Fruit fly (Drosophila melanogaster) whole organism, embryonic: ENCODE data around the gene CG14684.

Experiments used
- Asciz ChIP-seq: fragments of 200-800 bp; sonication (Bioruptor generic); optimal IDR thresholded peaks from 2 replicates; lab custom pipeline; 2017; ENCODE audit warnings: missing biosample characterization, mild to moderate bottlenecking, missing genetic modification characterization, missing genetic modification reagents
- Bdp1 ChIP-seq: fragments of 200-800 bp; sonication (Bioruptor generic); optimal IDR thresholded peaks from 3 replicates; lab custom pipeline; 2016; ENCODE audit warnings: missing biosample characterization, missing genetic modification characterization
- CG10267 ChIP-seq: fragments of 200-800 bp; sonication (Bioruptor generic); optimal IDR thresholded peaks from 2 replicates; lab custom pipeline; 2018; ENCODE audit warnings: missing biosample characterization, mild to moderate bottlenecking, missing genetic modification characterization, moderate library complexity
- CG16779 ChIP-seq: fragments of 200-800 bp; sonication (Bioruptor generic); IDR thresholded peaks from 2 replicates; pipeline ENCODE4 v1.3.6; 2022; ENCODE audit warnings: missing biosample characterization, missing genetic modification characterization
- CG17361 ChIP-seq: fragments of 200-800 bp; sonication (Bioruptor generic); IDR thresholded peaks from 3 replicates; pipeline ENCODE4 v1.3.6; 2022; ENCODE audit warnings: missing biosample characterization, missing genetic modification characterization
- CG18011 ChIP-seq: fragments of 200-800 bp; sonication (Bioruptor generic); optimal IDR thresholded peaks from 2 replicates; lab custom pipeline; 2017; ENCODE audit warnings: missing biosample characterization, missing genetic modification characterization, mild to moderate bottlenecking, moderate library complexity, missing genotype
- CG18619 ChIP-seq: fragments of 200-800 bp; sonication (Bioruptor generic); optimal IDR thresholded peaks from 3 replicates; lab custom pipeline; 2017; ENCODE audit warnings: missing biosample characterization, mild to moderate bottlenecking, missing genetic modification characterization
- CG2712 ChIP-seq: fragments of 200-800 bp; optimal IDR thresholded peaks from 3 replicates; lab custom pipeline; 2019; ENCODE audit warnings: missing biosample characterization, mild to moderate bottlenecking, missing genetic modification characterization, moderate library complexity
- CG2875 ChIP-seq: fragments of 200-800 bp; sonication (Bioruptor generic); optimal IDR thresholded peaks from 2 replicates; lab custom pipeline; 2017; ENCODE audit warnings: missing biosample characterization, mild to moderate bottlenecking, missing genetic modification characterization, missing genetic modification reagents
- CG3281 ChIP-seq: fragments of 200-800 bp; sonication (Bioruptor generic); optimal IDR thresholded peaks from 3 replicates; lab custom pipeline; 2017; ENCODE audit warnings: missing biosample characterization, mild to moderate bottlenecking, missing genetic modification characterization
- CG34376 ChIP-seq: fragments of 200-800 bp; sonication (Bioruptor generic); optimal IDR thresholded peaks from 2 replicates; lab custom pipeline; 2018; ENCODE audit warnings: missing biosample characterization, mild to moderate bottlenecking, missing genetic modification characterization
- CG42726 ChIP-seq: fragments of 200-800 bp; sonication (Bioruptor generic); IDR thresholded peaks from 2 replicates; pipeline ENCODE4 v1.3.6; 2022; ENCODE audit warnings: missing biosample characterization, missing genetic modification characterization; ENCODE audit not compliant: partially characterized antibody
- CG4404 ChIP-seq: fragments of 200-800 bp; sonication (Bioruptor generic); IDR thresholded peaks from 2 replicates; pipeline ENCODE4 v1.3.6; 2022; ENCODE audit warnings: missing biosample characterization, missing genetic modification characterization
- CG4424 ChIP-seq: fragments of 200-800 bp; sonication (Bioruptor generic); optimal IDR thresholded peaks from 3 replicates; lab custom pipeline; 2016; ENCODE audit warnings: missing biosample characterization, missing genetic modification characterization
- CG4617 ChIP-seq: fragments of 200-800 bp; sonication (Bioruptor generic); optimal IDR thresholded peaks from 3 replicates; lab custom pipeline; 2016; ENCODE audit warnings: missing biosample characterization, missing genetic modification characterization, borderline replicate concordance
- CG6791 ChIP-seq: fragments of 200-800 bp; sonication (Bioruptor generic); IDR thresholded peaks from 3 replicates; pipeline ENCODE4 v1.3.6; 2022; ENCODE audit warnings: missing biosample characterization, missing genetic modification characterization; ENCODE audit not compliant: partially characterized antibody
- CG7357 ChIP-seq: fragments of 200-800 bp; sonication (Bioruptor generic); IDR thresholded peaks from 3 replicates; pipeline ENCODE4 v1.3.6; 2022; ENCODE audit warnings: missing biosample characterization, missing genetic modification characterization
- CG8765 ChIP-seq: fragments of 200-800 bp; sonication (Bioruptor generic); IDR thresholded peaks from 2 replicates; pipeline ENCODE4 v1.3.6; 2022; ENCODE audit warnings: missing biosample characterization, missing genetic modification characterization
- CG9727 ChIP-seq: fragments of 200-800 bp; sonication (Bioruptor generic); optimal IDR thresholded peaks from 3 replicates; lab custom pipeline; 2017; ENCODE audit warnings: missing biosample characterization, mild to moderate bottlenecking, missing genetic modification characterization
- CHES-1-like ChIP-seq: fragments of 200-800 bp; sonication (Bioruptor generic); optimal IDR thresholded peaks from 2 replicates; lab custom pipeline; 2016; ENCODE audit warnings: missing biosample characterization, missing genetic modification characterization
- Gsc ChIP-seq: fragments of 200-800 bp; sonication (Bioruptor generic); IDR thresholded peaks from 2 replicates; pipeline ENCODE4 v1.3.6; 2022; ENCODE audit warnings: missing biosample characterization, missing genetic modification characterization
- HLHmδ ChIP-seq: fragments of 200-800 bp; sonication (Bioruptor generic); optimal IDR thresholded peaks from 2 replicates; lab custom pipeline; 2018; ENCODE audit warnings: missing biosample characterization, mild to moderate bottlenecking, missing genetic modification characterization, moderate library complexity
- Hmr ChIP-seq: fragments of 200-800 bp; sonication (Bioruptor generic); optimal IDR thresholded peaks from 3 replicates; lab custom pipeline; 2017; ENCODE audit warnings: mild to moderate bottlenecking, missing biosample characterization, missing genetic modification reagents, missing genetic modification characterization
- MESR4 ChIP-seq: fragments of 200-800 bp; sonication (Bioruptor generic); optimal IDR thresholded peaks from 2 replicates; lab custom pipeline; 2018; ENCODE audit warnings: missing biosample characterization, mild to moderate bottlenecking, missing genetic modification characterization, moderate library complexity
- Nf-YB ChIP-seq: fragments of 200-800 bp; sonication (Bioruptor generic); optimal IDR thresholded peaks from 3 replicates; lab custom pipeline; 2019; ENCODE audit warnings: missing biosample characterization, mild to moderate bottlenecking, missing genetic modification characterization, moderate library complexity
- Sox102F ChIP-seq: fragments of 200-800 bp; sonication (Bioruptor generic); optimal IDR thresholded peaks from 2 replicates; lab custom pipeline; 2018; ENCODE audit warnings: missing biosample characterization, mild to moderate bottlenecking, missing genetic modification characterization, moderate library complexity
- Trl ChIP-seq, 3 experiments: fragments of >200 bp in 2 of 3; fragments of 200-800 bp in 1 of 3; sonication (Bioruptor generic) in 1 of 3; optimal IDR thresholded peaks; 2 replicates in 1 of 3; 3 replicates in 2 of 3; lab custom pipeline; 2016 to 2017; ENCODE audit warnings: missing biosample characterization in 1 of 3, missing genetic modification characterization in 1 of 3
- Xrp1 ChIP-seq: fragments of 200-800 bp; sonication (Bioruptor generic); IDR thresholded peaks from 2 replicates; pipeline ENCODE4 v1.3.6; 2022; ENCODE audit warnings: missing biosample characterization, missing genetic modification characterization
- aop ChIP-seq: fragments of 200-800 bp; sonication (Bioruptor generic); IDR thresholded peaks from 2 replicates; pipeline ENCODE4 v1.3.6; 2022; ENCODE audit warnings: missing biosample characterization, missing genetic modification characterization
- ara ChIP-seq: fragments of 200-800 bp; sonication (Bioruptor generic); IDR thresholded peaks from 2 replicates; pipeline ENCODE4 v1.3.6; 2022; ENCODE audit warnings: missing biosample characterization, missing genetic modification characterization
- bsh ChIP-seq, 2 experiments: fragments of 200-800 bp; sonication (Bioruptor generic); optimal IDR thresholded peaks; 2 replicates each; lab custom pipeline; 2017 to 2018; ENCODE audit warnings: mild to moderate bottlenecking in 2 of 2, missing biosample characterization in 2 of 2, missing genetic modification characterization in 2 of 2, moderate library complexity in 1 of 2
- chm ChIP-seq: fragments of 200-800 bp; sonication (Bioruptor generic); IDR thresholded peaks from 2 replicates; pipeline ENCODE4 v1.3.6; 2022; ENCODE audit warnings: missing biosample characterization, missing genetic modification characterization
- dan ChIP-seq: fragments of 200-800 bp; sonication (Bioruptor generic); IDR thresholded peaks from 2 replicates; pipeline ENCODE4 v1.3.6; 2022; ENCODE audit warnings: missing biosample characterization, missing genetic modification characterization
- dmrt99B ChIP-seq: fragments of 200-800 bp; sonication (Bioruptor generic); optimal IDR thresholded peaks from 2 replicates; lab custom pipeline; 2018; ENCODE audit warnings: missing biosample characterization, mild to moderate bottlenecking, missing genetic modification characterization, moderate library complexity
- eve ChIP-seq, 2 experiments: fragments of >200 bp; optimal IDR thresholded peaks; 2 replicates each; lab custom pipeline; 2017; ENCODE audit warnings: missing biosample characterization in 2 of 2, missing genetic modification characterization in 2 of 2
- fu2 ChIP-seq: fragments of 200-800 bp; sonication (Bioruptor generic); optimal IDR thresholded peaks from 2 replicates; lab custom pipeline; 2016; ENCODE audit warnings: missing biosample characterization, missing genetic modification characterization
- gem ChIP-seq: fragments of 200-800 bp; sonication (Bioruptor generic); optimal IDR thresholded peaks from 2 replicates; lab custom pipeline; 2019; ENCODE audit warnings: missing biosample characterization, mild to moderate bottlenecking, missing genetic modification characterization, moderate library complexity
- gro ChIP-seq: fragments of 200-800 bp; sonication (Bioruptor generic); optimal IDR thresholded peaks from 2 replicates; lab custom pipeline; 2016; ENCODE audit warnings: missing biosample characterization, missing genetic modification characterization
- hkb ChIP-seq, 2 experiments: fragments of 200-800 bp in 1 of 2; fragments of >200 bp in 1 of 2; sonication (Bioruptor generic) in 1 of 2; IDR thresholded peaks in 1 of 2; optimal IDR thresholded peaks in 1 of 2; 2 replicates each; pipeline versions ENCODE4 v1.3.6 to Lab custom; 2017 to 2022; ENCODE audit warnings: missing biosample characterization in 1 of 2, missing genetic modification characterization in 1 of 2
- onecut ChIP-seq: fragments of 200-800 bp; sonication (Bioruptor generic); IDR thresholded peaks from 2 replicates; pipeline ENCODE4 v1.3.6; 2022; ENCODE audit warnings: missing biosample characterization, missing genetic modification characterization
- pfk ChIP-seq: fragments of 200-800 bp; sonication (Bioruptor generic); optimal IDR thresholded peaks from 2 replicates; lab custom pipeline; 2018; ENCODE audit warnings: missing biosample characterization, mild to moderate bottlenecking, missing genetic modification characterization, moderate library complexity
- phol ChIP-seq: fragments of 200-800 bp; sonication (Bioruptor generic); optimal IDR thresholded peaks from 3 replicates; lab custom pipeline; 2018; ENCODE audit warnings: missing biosample characterization, mild to moderate bottlenecking, missing genetic modification characterization, moderate library complexity
- pum ChIP-seq: fragments of 200-800 bp; sonication (Bioruptor generic); optimal IDR thresholded peaks from 2 replicates; lab custom pipeline; 2016; ENCODE audit warnings: missing biosample characterization, missing genetic modification characterization
- row ChIP-seq: fragments of 200-800 bp; sonication (Bioruptor generic); IDR thresholded peaks from 3 replicates; pipeline ENCODE4 v1.3.6; 2022; ENCODE audit warnings: missing biosample characterization, missing genetic modification characterization
- so ChIP-seq: fragments of 200-800 bp; sonication (Bioruptor generic); IDR thresholded peaks from 3 replicates; pipeline ENCODE4 v1.3.6; 2022; ENCODE audit warnings: missing biosample characterization, missing genetic modification characterization
- tgo ChIP-seq: fragments of 200-800 bp; sonication (Bioruptor generic); IDR thresholded peaks from 3 replicates; pipeline ENCODE4 v1.3.6; 2022; ENCODE audit warnings: missing biosample characterization, missing genetic modification characterization
- ttk ChIP-seq: fragments of 200-800 bp; sonication (Bioruptor generic); IDR thresholded peaks from 2 replicates; pipeline ENCODE4 v2.1.2; 2022; ENCODE audit warnings: missing biosample characterization, missing genetic modification characterization
- vvl ChIP-seq: fragments of 200-800 bp; sonication (Bioruptor generic); IDR thresholded peaks from 2 replicates; pipeline ENCODE4 v1.3.6; 2022; ENCODE audit warnings: missing biosample characterization, missing genetic modification characterization
- z ChIP-seq: fragments of 200-800 bp; sonication (Bioruptor generic); IDR thresholded peaks from 3 replicates; pipeline ENCODE4 v1.3.6; 2022; ENCODE audit warnings: missing biosample characterization, missing genetic modification characterization
- zen ChIP-seq: fragments of 200-800 bp; sonication (Bioruptor generic); optimal IDR thresholded peaks from 3 replicates; lab custom pipeline; 2018; ENCODE audit warnings: missing biosample characterization, mild to moderate bottlenecking, missing genetic modification characterization, moderate library complexity

CG14684 gene

dm6 chr3R:10661098-10661497 lies 45.7 kb upstream of the CG14684 start (continued):
- TF ChIP-seq dmrt99B (tag; lab: Kevin White, UChicago) (no peak), CG4424 (GFP tag; lab: Kevin White, UChicago) (peak; percentile 44), gem (tag; lab: Kevin White, UChicago) (peak; percentile 42), Sox102F (GFP tag; lab: Kevin White, UChicago) (no peak), Asciz (GFP tag; lab: Kevin White, UChicago) (no peak), vvl (peak; percentile 28; the same call in 1 of the 2 replicates), Xrp1 (GFP tag; lab: Robert Waterston, UW) (peak; percentile 51; the same call in 1 of the 2 replicates), bsh (GFP tag; optimal IDR thresholded peaks at IDR 0.05; lab: Kevin White, UChicago) (peak; percentile 10 to 22), CG16779 (GFP tag; lab: Robert Waterston, UW) (no peak), CG7357 (GFP tag; lab: Robert Waterston, UW) (no peak), fu2 (GFP tag; lab: Kevin White, UChicago) (no peak), CG17361 (GFP tag; lab: Robert Waterston, UW) (peak; percentile 22; the same call in 1 of the 3 replicates), eve (GFP tag; optimal IDR thresholded peaks at IDR 0.05; lab: Kevin White, UChicago) (no peak), CG9727 (GFP tag; lab: Kevin White, UChicago) (peak; percentile 6), pfk (GFP tag; lab: Kevin White, UChicago) (no peak), MESR4 (no peak), onecut (no peak), row (GFP tag; lab: Robert Waterston, UW) (0 out of 3 replicates have a peak, but pooled peaks have one; percentile 20), aop (no peak), Gsc (no peak), CG18619 (no peak), zen (tag; lab: Kevin White, UChicago) (peak; percentile 11), ttk (no peak), CG3281 (no peak), so (no peak), CG18011 (no peak), CG2712 (tag; lab: Kevin White, UChicago) (peak; percentile 48), chm (GFP tag; lab: Robert Waterston, UW) (no peak), dan (GFP tag; lab: Robert Waterston, UW) (no peak), Hmr (no peak), CG4617 (GFP tag; lab: Kevin White, UChicago) (no peak), ara (GFP tag; lab: Robert Waterston, UW) (no peak), Trl (optimal IDR thresholded peaks at IDR 0.05; lab: Kevin White, UChicago) (no peak), Trl (GFP tag; optimal IDR thresholded peaks at IDR 0.05; lab: Kevin White, UChicago) (no peak), Bdp1 (GFP tag; lab: Kevin White, UChicago) (no peak), CG34376 (GFP tag; lab: Kevin White, UChicago) (no peak), CG4404 (no peak), CG8765 (GFP tag; lab: Robert Waterston, UW) (no peak), CG42726 (GFP tag; lab: Robert Waterston, UW) (no peak), hkb (optimal IDR thresholded peaks at IDR 0.05; lab: Kevin White, UChicago) (no peak), hkb (GFP tag; IDR thresholded peaks at IDR 0.05; lab: Robert Waterston, UW) (no peak), HLHmδ (GFP tag; lab: Kevin White, UChicago) (no peak), Nf-YB (GFP tag; lab: Kevin White, UChicago) (no peak), CG2875 (GFP tag; lab: Kevin White, UChicago) (no peak), pum (GFP tag; lab: Kevin White, UChicago) (no peak), z (GFP tag; lab: Robert Waterston, UW) (no peak), tgo (GFP tag; lab: Robert Waterston, UW) (no peak), CHES-1-like (GFP tag; lab: Kevin White, UChicago) (no peak), gro (GFP tag; lab: Kevin White, UChicago) (no peak), CG6791 (no peak), CG10267 (tag; lab: Kevin White, UChicago) (no peak), phol (tag; lab: Kevin White, UChicago) (peak; percentile 29)
